Worm (Caenorhabditis elegans): ENCODE results near the gene T12B3.2.

T12B3.2 gene

ce11 chrIV:7406690-7407089, 30.1 kb downstream of the T12B3.2 start:
- TF ChIP-seq ceh-36 (tag; optimal IDR thresholded peaks at IDR 0.05) (no peak), pes-1 (GFP tag; IDR thresholded peaks at IDR 0.05) (no peak), ets-7 (tag; optimal IDR thresholded peaks at IDR 0.05) (no peak), ceh-13 (GFP tag; optimal IDR thresholded peaks at IDR 0.05) (no peak), sea-1 (GFP tag; conservative IDR thresholded peaks at IDR 0.05) (no peak), F13C5.2 (tag; optimal IDR thresholded peaks at IDR 0.05) (no peak), tra-4 (tag; optimal IDR thresholded peaks at IDR 0.05) (no peak), hmg-4 (GFP tag; optimal IDR thresholded peaks at IDR 0.05) (no peak), ama-1 (optimal IDR thresholded peaks at IDR 0.05) (no peak), aly-1 (tag; optimal IDR thresholded peaks at IDR 0.05) (no peak), hmbx-1 (tag; optimal IDR thresholded peaks at IDR 0.05) (no peak), B0310.2 (tag; optimal IDR thresholded peaks at IDR 0.05) (no peak), flt-1 (GFP tag; IDR thresholded peaks at IDR 0.05) (no peak), scrt-1 (GFP tag; IDR thresholded peaks at IDR 0.05) (no peak), tbx-37 (GFP tag; conservative IDR thresholded peaks at IDR 0.05) (no peak), tbx-11 (GFP tag; IDR thresholded peaks at IDR 0.05) (no peak), hnd-1 (tag; optimal IDR thresholded peaks at IDR 0.05) (no peak)

- TF ChIP-seq ceh-13 (GFP tag; optimal IDR thresholded peaks at IDR 0.05) (no peak), aly-1 (tag; optimal IDR thresholded peaks at IDR 0.05) (no peak), pes-1 (GFP tag; IDR thresholded peaks at IDR 0.05) (no peak), ets-7 (tag; optimal IDR thresholded peaks at IDR 0.05) (no peak), tbx-37 (GFP tag; conservative IDR thresholded peaks at IDR 0.05) (no peak)
Observed at ce11 chrIV:7407301-7407700, 30.7 kb downstream of the T12B3.2 start.

ce11 chrIV:7413573-7413972, 37.0 kb downstream of the T12B3.2 start:
- no peak for TF ChIP-seq aly-1 (tag; optimal IDR thresholded peaks at IDR 0.05)
- no peak for TF ChIP-seq F13C5.2 (tag; optimal IDR thresholded peaks at IDR 0.05)
- no peak for TF ChIP-seq hnd-1 (tag; optimal IDR thresholded peaks at IDR 0.05)
- no peak for TF ChIP-seq tra-4 (tag; optimal IDR thresholded peaks at IDR 0.05)
- TF ChIP-seq pes-1 (GFP tag; IDR thresholded peaks at IDR 0.05) = no peak
- no peak for TF ChIP-seq ets-7 (tag; optimal IDR thresholded peaks at IDR 0.05)
- TF ChIP-seq tbx-37 (GFP tag; conservative IDR thresholded peaks at IDR 0.05) = no peak
- no peak for TF ChIP-seq tbx-11 (GFP tag; IDR thresholded peaks at IDR 0.05)
- no peak for TF ChIP-seq ama-1 (optimal IDR thresholded peaks at IDR 0.05)

ce11 chrIV:7414163-7414562, 37.6 kb downstream of the T12B3.2 start:
- no peak for TF ChIP-seq ets-7 (tag; optimal IDR thresholded peaks at IDR 0.05)

ce11 chrIV:7418818-7419217, 42.2 kb downstream of the T12B3.2 start, which contains the start of gene B0496.6:
B0496.6 (plus strand) TSS chrIV:7419118.
- TF ChIP-seq aly-1 (tag; optimal IDR thresholded peaks at IDR 0.05) (no peak), hmg-4 (GFP tag; optimal IDR thresholded peaks at IDR 0.05) (no peak), ceh-36 (tag; optimal IDR thresholded peaks at IDR 0.05) (no peak), sea-1 (GFP tag; conservative IDR thresholded peaks at IDR 0.05) (no peak), B0310.2 (tag; optimal IDR thresholded peaks at IDR 0.05) (no peak), F13C5.2 (tag; optimal IDR thresholded peaks at IDR 0.05) (no peak), flt-1 (GFP tag; IDR thresholded peaks at IDR 0.05) (no peak), ceh-13 (GFP tag; optimal IDR thresholded peaks at IDR 0.05) (no peak), hmbx-1 (tag; optimal IDR thresholded peaks at IDR 0.05) (no peak), hnd-1 (tag; optimal IDR thresholded peaks at IDR 0.05) (no peak), tbx-37 (GFP tag; conservative IDR thresholded peaks at IDR 0.05) (no peak), tra-4 (tag; optimal IDR thresholded peaks at IDR 0.05) (no peak), ets-7 (tag; optimal IDR thresholded peaks at IDR 0.05) (no peak), scrt-1 (GFP tag; IDR thresholded peaks at IDR 0.05) (no peak), ama-1 (optimal IDR thresholded peaks at IDR 0.05) (no peak), pes-1 (GFP tag; IDR thresholded peaks at IDR 0.05) (no peak), tbx-11 (GFP tag; IDR thresholded peaks at IDR 0.05) (no peak)

- TF ChIP-seq flt-1 (GFP tag; IDR thresholded peaks at IDR 0.05) (no peak), tbx-37 (GFP tag; conservative IDR thresholded peaks at IDR 0.05) (no peak)
Observed at ce11 chrIV:7420913-7421312, 44.3 kb downstream of the T12B3.2 start, which contains the start of gene srtx-1. srtx-1 (plus strand) TSS chrIV:7421213.

- TF ChIP-seq hmbx-1 (tag; optimal IDR thresholded peaks at IDR 0.05) (no peak), hnd-1 (tag; optimal IDR thresholded peaks at IDR 0.05) (no peak), ceh-36 (tag; optimal IDR thresholded peaks at IDR 0.05) (no peak), ama-1 (optimal IDR thresholded peaks at IDR 0.05) (no peak), tbx-37 (GFP tag; conservative IDR thresholded peaks at IDR 0.05) (no peak), sea-1 (GFP tag; conservative IDR thresholded peaks at IDR 0.05) (no peak), flt-1 (GFP tag; IDR thresholded peaks at IDR 0.05) (no peak), B0310.2 (tag; optimal IDR thresholded peaks at IDR 0.05) (no peak), aly-1 (tag; optimal IDR thresholded peaks at IDR 0.05) (no peak), scrt-1 (GFP tag; IDR thresholded peaks at IDR 0.05) (no peak), F13C5.2 (tag; optimal IDR thresholded peaks at IDR 0.05) (no peak), tbx-11 (GFP tag; IDR thresholded peaks at IDR 0.05) (no peak), ets-7 (tag; optimal IDR thresholded peaks at IDR 0.05) (no peak), tra-4 (tag; optimal IDR thresholded peaks at IDR 0.05) (no peak), hmg-4 (GFP tag; optimal IDR thresholded peaks at IDR 0.05) (no peak), pes-1 (GFP tag; IDR thresholded peaks at IDR 0.05) (no peak)
Observed at ce11 chrIV:7424198-7424597, 47.6 kb downstream of the T12B3.2 start, which contains the start of gene unc-82. unc-82 (plus strand) TSS chrIV:7424498.

ce11 chrIV:7426055-7426454, 49.4 kb downstream of the T12B3.2 start:
- TF ChIP-seq flt-1 (GFP tag; IDR thresholded peaks at IDR 0.05) (no peak), ets-7 (tag; optimal IDR thresholded peaks at IDR 0.05) (no peak), pes-1 (GFP tag; IDR thresholded peaks at IDR 0.05) (no peak), aly-1 (tag; optimal IDR thresholded peaks at IDR 0.05) (no peak), sea-1 (GFP tag; conservative IDR thresholded peaks at IDR 0.05) (no peak), F13C5.2 (tag; optimal IDR thresholded peaks at IDR 0.05) (no peak), tbx-11 (GFP tag; IDR thresholded peaks at IDR 0.05) (no peak), hnd-1 (tag; optimal IDR thresholded peaks at IDR 0.05) (no peak), B0310.2 (tag; optimal IDR thresholded peaks at IDR 0.05) (no peak), tra-4 (tag; optimal IDR thresholded peaks at IDR 0.05) (no peak), ceh-13 (GFP tag; optimal IDR thresholded peaks at IDR 0.05) (no peak), hmbx-1 (tag; optimal IDR thresholded peaks at IDR 0.05) (no peak), scrt-1 (GFP tag; IDR thresholded peaks at IDR 0.05) (no peak), ama-1 (optimal IDR thresholded peaks at IDR 0.05) (no peak), ceh-36 (tag; optimal IDR thresholded peaks at IDR 0.05) (no peak), hmg-4 (GFP tag; optimal IDR thresholded peaks at IDR 0.05) (no peak)

Measured in whole organism, early embryonic.